Fruit fly (Drosophila melanogaster) whole organism, embryonic: ENCODE results near the gene Polr2G.

Source experiments
- Ada2b ChIP-seq: fragments of 200-800 bp; sonication (Bioruptor generic); IDR thresholded peaks from 2 replicates; pipeline ENCODE4 v1.3.6; 2022; ENCODE audit warnings: missing biosample characterization, missing genetic modification characterization
- Aef1 ChIP-seq: fragments of 200-800 bp; sonication (Bioruptor generic); IDR thresholded peaks from 3 replicates; pipeline ENCODE4 v1.3.6; 2022; ENCODE audit warnings: missing biosample characterization, missing genetic modification characterization
- CG10209 ChIP-seq: fragments of 200-800 bp; sonication (Bioruptor generic); optimal IDR thresholded peaks from 3 replicates; lab custom pipeline; 2017; ENCODE audit warnings: missing biosample characterization, mild to moderate bottlenecking, missing genetic modification characterization, missing genetic modification reagents
- CG10431 ChIP-seq: fragments of 200-800 bp; sonication (Bioruptor generic); optimal IDR thresholded peaks from 3 replicates; lab custom pipeline; 2018; ENCODE audit warnings: missing biosample characterization, mild to moderate bottlenecking, missing genetic modification characterization
- CG10543 ChIP-seq: fragments of 200-800 bp; sonication (Bioruptor generic); optimal IDR thresholded peaks from 3 replicates; lab custom pipeline; 2017; ENCODE audit warnings: missing biosample characterization, mild to moderate bottlenecking, missing genetic modification characterization, moderate library complexity
- CG11085 ChIP-seq: fragments of 200-800 bp; sonication (Bioruptor generic); IDR thresholded peaks from 2 replicates; pipeline ENCODE4 v1.3.6; 2022; ENCODE audit warnings: missing biosample characterization, missing genetic modification characterization
- CG12769 ChIP-seq: fragments of 200-800 bp; sonication (Bioruptor generic); optimal IDR thresholded peaks from 2 replicates; lab custom pipeline; 2019; ENCODE audit warnings: missing biosample characterization, mild to moderate bottlenecking, missing genetic modification characterization, moderate library complexity
- CG13287 ChIP-seq: fragments of 200-800 bp; sonication (Bioruptor generic); IDR thresholded peaks from 2 replicates; pipeline ENCODE4 v1.3.6; 2022; ENCODE audit warnings: missing biosample characterization, missing genetic modification characterization; ENCODE audit not compliant: partially characterized antibody
- CG13624 ChIP-seq: fragments of 200-800 bp; sonication (Bioruptor generic); optimal IDR thresholded peaks from 2 replicates; lab custom pipeline; 2016; ENCODE audit warnings: missing biosample characterization, missing genetic modification characterization
- CG14441 ChIP-seq: fragments of 200-800 bp; sonication (Bioruptor generic); IDR thresholded peaks from 2 replicates; pipeline ENCODE4 v1.3.6; 2022; ENCODE audit warnings: missing biosample characterization, missing genetic modification characterization
- CG14667 ChIP-seq: fragments of 200-800 bp; sonication (Bioruptor generic); IDR thresholded peaks from 2 replicates; pipeline ENCODE4 v1.3.6; 2022; ENCODE audit warnings: missing biosample characterization, missing genetic modification characterization
- CG14860 ChIP-seq: fragments of 200-800 bp; sonication (Bioruptor generic); IDR thresholded peaks from 3 replicates; pipeline ENCODE4 v1.3.6; 2022; ENCODE audit warnings: missing biosample characterization, missing genetic modification characterization; ENCODE audit not compliant: partially characterized antibody
- CG17328 ChIP-seq: fragments of 200-800 bp; sonication (Bioruptor generic); IDR thresholded peaks from 2 replicates; pipeline ENCODE4 v1.3.6; 2022; ENCODE audit warnings: missing biosample characterization, missing genetic modification characterization
- CG30020 ChIP-seq: fragments of 200-800 bp; optimal IDR thresholded peaks from 2 replicates; lab custom pipeline; 2019; ENCODE audit warnings: missing biosample characterization, mild to moderate bottlenecking, missing genetic modification characterization, moderate library complexity
- CG4282 ChIP-seq: fragments of 200-800 bp; sonication (Bioruptor generic); optimal IDR thresholded peaks from 2 replicates; lab custom pipeline; 2016; ENCODE audit warnings: missing biosample characterization, missing genetic modification characterization
- CG6765 ChIP-seq: fragments of 200-800 bp; sonication (Bioruptor generic); optimal IDR thresholded peaks from 3 replicates; lab custom pipeline; 2017; ENCODE audit warnings: missing biosample characterization, mild to moderate bottlenecking, missing genetic modification characterization
- CG6813 ChIP-seq: fragments of 200-800 bp; sonication (Bioruptor generic); optimal IDR thresholded peaks from 2 replicates; lab custom pipeline; 2017; ENCODE audit warnings: missing biosample characterization, missing genetic modification characterization, mild to moderate bottlenecking, moderate library complexity, missing genetic modification reagents
- CG7745 ChIP-seq: fragments of 200-800 bp; sonication (Bioruptor generic); optimal IDR thresholded peaks from 2 replicates; lab custom pipeline; 2018; ENCODE audit warnings: missing biosample characterization, mild to moderate bottlenecking, missing genetic modification characterization, moderate library complexity
- CG7963 ChIP-seq: fragments of 200-800 bp; sonication (Bioruptor generic); IDR thresholded peaks from 3 replicates; pipeline ENCODE4 v1.3.6; 2022; ENCODE audit warnings: missing biosample characterization, missing genetic modification characterization; ENCODE audit not compliant: partially characterized antibody
- E2f1 ChIP-seq: fragments of 200-800 bp; sonication (Bioruptor generic); IDR thresholded peaks from 2 replicates; pipeline ENCODE4 v1.3.6; 2022; ENCODE audit warnings: missing biosample characterization, missing genetic modification characterization
- Fer1 ChIP-seq: fragments of 200-800 bp; sonication (Bioruptor generic); optimal IDR thresholded peaks from 2 replicates; lab custom pipeline; 2017; ENCODE audit warnings: missing biosample characterization, mild to moderate bottlenecking, missing genetic modification characterization
- Gug ChIP-seq: fragments of 200-800 bp; sonication (Bioruptor generic); IDR thresholded peaks from 4 replicates; pipeline ENCODE4 v1.3.6; 2022; ENCODE audit warnings: missing biosample characterization, missing genetic modification characterization
- H15 ChIP-seq: fragments of 200-800 bp; sonication (Bioruptor generic); IDR thresholded peaks from 3 replicates; pipeline ENCODE4 v1.3.6; 2022; ENCODE audit warnings: missing biosample characterization, missing genetic modification characterization
- Lhr ChIP-seq: fragments of 200-800 bp; sonication (Bioruptor generic); optimal IDR thresholded peaks from 3 replicates; lab custom pipeline; 2017; ENCODE audit warnings: mild to moderate bottlenecking, missing biosample characterization, missing genetic modification reagents, missing genetic modification characterization
- Myb ChIP-seq: fragments of 200-800 bp; sonication (Bioruptor generic); optimal IDR thresholded peaks from 2 replicates; lab custom pipeline; 2016; ENCODE audit warnings: missing biosample characterization, missing genetic modification characterization
- Rfx ChIP-seq: fragments of 200-800 bp; sonication (Bioruptor generic); IDR thresholded peaks from 2 replicates; pipeline ENCODE4 v1.3.6; 2022; ENCODE audit warnings: missing biosample characterization, missing genetic modification characterization
- Scr ChIP-seq: fragments of 200-800 bp; sonication (Bioruptor generic); IDR thresholded peaks from 2 replicates; pipeline ENCODE4 v1.3.6; 2022; ENCODE audit warnings: missing biosample characterization, missing genetic modification characterization; ENCODE audit not compliant: partially characterized antibody
- Sox102F ChIP-seq: fragments of 200-800 bp; sonication (Bioruptor generic); optimal IDR thresholded peaks from 2 replicates; lab custom pipeline; 2018; ENCODE audit warnings: missing biosample characterization, mild to moderate bottlenecking, missing genetic modification characterization, moderate library complexity
- Usf ChIP-seq: fragments of 200-800 bp; sonication (Bioruptor generic); optimal IDR thresholded peaks from 2 replicates; lab custom pipeline; 2017; ENCODE audit warnings: missing genotype, missing biosample characterization, missing genetic modification characterization
- ato ChIP-seq: fragments of 200-800 bp; sonication (Bioruptor generic); IDR thresholded peaks from 2 replicates; pipeline ENCODE4 v1.3.6; 2022; ENCODE audit warnings: missing biosample characterization, missing genetic modification characterization; ENCODE audit not compliant: partially characterized antibody
- cato ChIP-seq: fragments of 200-800 bp; sonication (Bioruptor generic); optimal IDR thresholded peaks from 2 replicates; lab custom pipeline; 2016; ENCODE audit warnings: missing biosample characterization, missing genetic modification characterization, borderline replicate concordance
- dimm ChIP-seq: fragments of 200-800 bp; sonication (Bioruptor generic); IDR thresholded peaks from 2 replicates; pipeline ENCODE4 v1.3.6; 2022; ENCODE audit warnings: missing biosample characterization, missing genetic modification characterization
- dysf ChIP-seq: fragments of 200-800 bp; sonication (Bioruptor generic); IDR thresholded peaks from 3 replicates; pipeline ENCODE4 v1.3.6; 2022; ENCODE audit warnings: missing biosample characterization, missing genetic modification characterization
- esg ChIP-seq: fragments of 200-800 bp; sonication (Bioruptor generic); conservative IDR thresholded peaks from 2 replicates; pipeline ENCODE4 v1.3.6; 2022; ENCODE audit warnings: missing biosample characterization, missing genetic modification characterization
- fd64A ChIP-seq: fragments of 200-800 bp; sonication (Bioruptor generic); optimal IDR thresholded peaks from 3 replicates; lab custom pipeline; 2018; ENCODE audit warnings: missing biosample characterization, mild to moderate bottlenecking, missing genetic modification characterization
- fu2 ChIP-seq: fragments of 200-800 bp; sonication (Bioruptor generic); optimal IDR thresholded peaks from 2 replicates; lab custom pipeline; 2016; ENCODE audit warnings: missing biosample characterization, missing genetic modification characterization
- gcm ChIP-seq: fragments of 200-800 bp; sonication (Bioruptor generic); optimal IDR thresholded peaks from 2 replicates; lab custom pipeline; 2019; ENCODE audit warnings: missing biosample characterization, mild to moderate bottlenecking, missing genetic modification characterization, moderate library complexity
- otp ChIP-seq: fragments of 200-800 bp; sonication (Bioruptor generic); IDR thresholded peaks from 3 replicates; pipeline ENCODE4, ENCODE4 v1.3.6; 2022; ENCODE audit warnings: missing biosample characterization, missing genetic modification characterization
- pan ChIP-seq, 4 experiments: fragments of >200 bp in 3 of 4; fragments of 200-800 bp in 1 of 4; sonication (Bioruptor generic) in 1 of 4; optimal IDR thresholded peaks in 3 of 4; IDR thresholded peaks in 1 of 4; 2 replicates each; pipeline versions ENCODE4 v1.3.6 to Lab custom; 2017 to 2022; ENCODE audit warnings: missing biosample characterization in 2 of 4, missing genetic modification characterization in 2 of 4, mixed read lengths in 1 of 4
- pum ChIP-seq: fragments of 200-800 bp; sonication (Bioruptor generic); optimal IDR thresholded peaks from 2 replicates; lab custom pipeline; 2016; ENCODE audit warnings: missing biosample characterization, missing genetic modification characterization
- repo ChIP-seq: fragments of 200-800 bp; sonication (Bioruptor generic); optimal IDR thresholded peaks from 2 replicates; lab custom pipeline; 2016; ENCODE audit warnings: missing biosample characterization, missing genetic modification characterization
- sens ChIP-seq: fragments of 200-800 bp; sonication (Bioruptor generic); peaks from one replicate; lab custom pipeline; 2016; ENCODE audit warnings: missing biosample characterization, missing genetic modification characterization
- seq ChIP-seq: fragments of 200-800 bp; sonication (Bioruptor generic); IDR thresholded peaks from 2 replicates; pipeline ENCODE4 v1.3.6; 2022; ENCODE audit warnings: missing biosample characterization, missing genetic modification characterization
- sim ChIP-seq: fragments of 200-800 bp; sonication (Bioruptor generic); IDR thresholded peaks from 2 replicates; pipeline ENCODE4 v1.3.6; 2022; ENCODE audit warnings: missing biosample characterization, missing genetic modification characterization
- slou ChIP-seq: fragments of 200-800 bp; sonication (Bioruptor generic); optimal IDR thresholded peaks from 3 replicates; lab custom pipeline; 2016; ENCODE audit warnings: missing biosample characterization, missing genetic modification characterization
- sqz ChIP-seq: fragments of 200-800 bp; sonication (Bioruptor generic); optimal IDR thresholded peaks from 3 replicates; lab custom pipeline; 2018; ENCODE audit warnings: missing biosample characterization, mild to moderate bottlenecking, missing genetic modification characterization
- tgo ChIP-seq: fragments of 200-800 bp; sonication (Bioruptor generic); IDR thresholded peaks from 3 replicates; pipeline ENCODE4 v1.3.6; 2022; ENCODE audit warnings: missing biosample characterization, missing genetic modification characterization
- unc-4 ChIP-seq: fragments of 200-800 bp; sonication (Bioruptor generic); IDR thresholded peaks from 2 replicates; pipeline ENCODE4 v1.3.6; 2022; ENCODE audit warnings: missing biosample characterization, missing genetic modification characterization; ENCODE audit not compliant: partially characterized antibody
- unpg ChIP-seq: fragments of 200-800 bp; sonication (Bioruptor generic); optimal IDR thresholded peaks from 3 replicates; lab custom pipeline; 2018; ENCODE audit warnings: missing biosample characterization, mild to moderate bottlenecking, missing genetic modification characterization, moderate library complexity

Gene Polr2G

dm6 chr3R:15229329-15229876 is 6.4 kb upstream of the Polr2G start, which contains the start of the genes Art3 and mRpS10 (continued):
- no peak for TF ChIP-seq CG7963 (GFP tag; lab: Robert Waterston, UW)
- peak; percentile 100 for TF ChIP-seq gcm (GFP tag; lab: Kevin White, UChicago)
- peak; percentile 100 for TF ChIP-seq CG11085 (GFP tag; lab: Robert Waterston, UW)
- peak; percentile 40 for TF ChIP-seq Scr (GFP tag; lab: Robert Waterston, UW)
- TF ChIP-seq CG17328 (GFP tag; lab: Robert Waterston, UW), result peak; percentile 100
- peak; percentile 100 for TF ChIP-seq Sox102F
- peak; percentile 96 for TF ChIP-seq Myb
- peak; percentile 100 for TF ChIP-seq dimm (GFP tag; lab: Robert Waterston, UW)
- peak; percentile 100 for TF ChIP-seq dysf (GFP tag; lab: Robert Waterston, UW)
- no peak for TF ChIP-seq CG14860 (GFP tag; lab: Robert Waterston, UW)
- TF ChIP-seq CG12769 (tag; lab: Kevin White, UChicago), result peak; percentile 100
- TF ChIP-seq sens (GFP tag; lab: Kevin White, UChicago), result peak; percentile 100
- TF ChIP-seq sqz, result peak; percentile 100
- TF ChIP-seq seq (GFP tag; lab: Robert Waterston, UW), result peak; percentile 100
- peak; percentile 100 for TF ChIP-seq CG14667 (GFP tag; lab: Robert Waterston, UW)
- peak; percentile 45; the same call in 1 of the 2 replicates for TF ChIP-seq CG13287 (GFP tag; lab: Robert Waterston, UW)
- peak; percentile 100 for TF ChIP-seq sim
- peak; percentile 100 for TF ChIP-seq CG13624 (GFP tag; lab: Kevin White, UChicago)
- peak; percentile 100 for TF ChIP-seq E2f1 (GFP tag; lab: Robert Waterston, UW)
- peak; percentile 100 for TF ChIP-seq tgo
- TF ChIP-seq H15 (GFP tag; lab: Robert Waterston, UW), result peak; percentile 100
- TF ChIP-seq CG4282 (GFP tag; lab: Kevin White, UChicago), result peak; percentile 98
- peak; percentile 100 for TF ChIP-seq cato (GFP tag; lab: Kevin White, UChicago)
- peak; percentile 100 for TF ChIP-seq CG10543 (GFP tag; lab: Kevin White, UChicago)
- TF ChIP-seq pan (optimal IDR thresholded peaks at IDR 0.05; lab: Kevin White, UChicago), result peak in 1 of 2 experiments; percentile 82
- TF ChIP-seq pan (GFP tag; optimal IDR thresholded peaks at IDR 0.05 in 1 of 2, IDR thresholded peaks at IDR 0.05 in 1 of 2), result peak; percentile 84 to 100
- peak; percentile 100 for TF ChIP-seq repo (GFP tag; lab: Kevin White, UChicago)
- peak; percentile 100 for TF ChIP-seq otp (GFP tag; lab: Robert Waterston, UW)
- TF ChIP-seq fu2 (GFP tag; lab: Kevin White, UChicago), result peak; percentile 100
- 0 out of 2 replicates have a peak, but pooled peaks have one; percentile 30 for TF ChIP-seq unc-4 (GFP tag; lab: Robert Waterston, UW)
- TF ChIP-seq Rfx (GFP tag; lab: Robert Waterston, UW), result peak; percentile 100
- TF ChIP-seq CG10209 (GFP tag; lab: Kevin White, UChicago), result peak; percentile 100
- TF ChIP-seq Aef1 (GFP tag; lab: Robert Waterston, UW), result peak; percentile 100
- TF ChIP-seq CG30020 (tag; lab: Kevin White, UChicago), result peak; percentile 95
- TF ChIP-seq Fer1 (GFP tag; lab: Kevin White, UChicago), result peak; percentile 100
- TF ChIP-seq CG6813, result peak; percentile 100
- TF ChIP-seq slou (GFP tag; lab: Kevin White, UChicago), result peak; percentile 100
- TF ChIP-seq Usf, result peak; percentile 100
- TF ChIP-seq Lhr (GFP tag; lab: Kevin White, UChicago), result peak; percentile 99
- peak; percentile 100 for TF ChIP-seq CG14441 (GFP tag; lab: Robert Waterston, UW)
- peak; percentile 99 for TF ChIP-seq Gug (GFP tag; lab: Robert Waterston, UW)
- peak; percentile 100 for TF ChIP-seq Ada2b (GFP tag; lab: Robert Waterston, UW)
- TF ChIP-seq CG7745 (tag; lab: Kevin White, UChicago), result peak; percentile 99
- peak; percentile 99 for TF ChIP-seq CG6765 (GFP tag; lab: Kevin White, UChicago)
- peak; percentile 100 for TF ChIP-seq esg (GFP tag; lab: Robert Waterston, UW)
- TF ChIP-seq unpg, result peak; percentile 100
- TF ChIP-seq fd64A (GFP tag; lab: Kevin White, UChicago), result peak; percentile 99
- TF ChIP-seq pum (GFP tag; lab: Kevin White, UChicago), result peak; percentile 100
- peak; percentile 99 for TF ChIP-seq CG10431
- TF ChIP-seq ato, result no peak
